Worm (Caenorhabditis elegans) whole organism, L2 larva: Measurements from ENCODE around the gene C16C4.18.

Experiments
- alr-1 ChIP-seq: fragments of 150-350 bp; optimal IDR thresholded peaks from 2 replicates; lab custom pipeline; 2014; ENCODE audit warnings: missing biosample characterization, missing genetic modification characterization
- blmp-1 ChIP-seq: sonication (generic microtip); optimal IDR thresholded peaks from 2 replicates; lab custom pipeline; 2017; ENCODE audit warnings: missing genetic modification characterization, mild to moderate bottlenecking, missing compliant biosample characterization, antibody characterized with exemption, moderate library complexity; ENCODE audit not compliant: insufficient read depth
- nhr-12 ChIP-seq: fragments of 150-350 bp; optimal IDR thresholded peaks from 2 replicates; lab custom pipeline; 2014; ENCODE audit warnings: missing biosample characterization, missing genetic modification characterization
- nhr-129 ChIP-seq: fragments of 150-350 bp; optimal IDR thresholded peaks from 2 replicates; lab custom pipeline; 2014; ENCODE audit warnings: missing biosample characterization, missing genetic modification characterization
- nhr-23 ChIP-seq: fragments of 150-350 bp; optimal IDR thresholded peaks from 2 replicates; lab custom pipeline; 2014; ENCODE audit warnings: missing biosample characterization, missing genetic modification reagents, missing genetic modification characterization
- nhr-25 ChIP-seq: fragments of 150-350 bp; sonication (generic microtip); optimal IDR thresholded peaks from 3 replicates; lab custom pipeline; 2014; ENCODE audit warnings: missing biosample characterization, missing genetic modification characterization
- sem-4 ChIP-seq: fragments of 150-350 bp; optimal IDR thresholded peaks from 2 replicates; lab custom pipeline; 2014; ENCODE audit warnings: missing biosample characterization, missing genetic modification reagents, missing genetic modification characterization
- unc-55 ChIP-seq: fragments of 150-350 bp; sonication (generic microtip); optimal IDR thresholded peaks from 3 replicates; lab custom pipeline; 2014; ENCODE audit warnings: missing biosample characterization, missing genetic modification reagents, missing genetic modification characterization

The C16C4.18 gene

ce11 chrII:1819944-1820570 lies 41.1 kb downstream of the C16C4.18 start, which contains the start of gene fbxc-19 (continued):
- TF ChIP-seq sem-4 (tag; lab: Kevin White, UChicago) = no peak

DNA sequence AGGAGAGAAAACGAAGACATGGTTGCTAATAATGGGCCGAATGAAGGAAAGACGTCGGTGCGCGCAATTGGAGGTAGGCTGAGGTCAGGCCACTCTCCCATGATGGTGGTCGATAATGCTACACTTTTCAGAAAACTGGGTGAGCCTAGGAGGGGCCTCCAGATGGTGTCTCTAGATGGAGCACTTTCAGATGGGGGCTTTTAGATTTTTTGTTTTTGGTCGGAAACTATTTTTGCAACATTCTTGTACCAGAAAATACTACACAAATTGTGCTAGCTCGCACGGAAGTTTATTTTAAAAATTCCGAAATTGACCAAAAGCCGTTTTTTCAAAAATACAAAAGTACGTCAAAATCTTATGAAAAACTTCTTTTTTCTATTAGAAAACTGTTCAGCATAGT lies 42.8 kb downstream of the C16C4.18 start, which contains the start of gene fbxb-10:
Gene fbxb-10 (minus strand): TSS at position 101 of the 400 bp plus-strand sequence.
- TF ChIP-seq unc-55 = no peak
- no peak for TF ChIP-seq nhr-129 (tag; lab: Kevin White, UChicago)
- no peak for TF ChIP-seq alr-1 (tag; lab: Kevin White, UChicago)
- no peak for TF ChIP-seq nhr-12 (tag; lab: Kevin White, UChicago)
- TF ChIP-seq blmp-1 (tag; lab: Kevin White, UChicago) = no peak
- no peak for TF ChIP-seq nhr-23 (tag; lab: Kevin White, UChicago)

DNA sequence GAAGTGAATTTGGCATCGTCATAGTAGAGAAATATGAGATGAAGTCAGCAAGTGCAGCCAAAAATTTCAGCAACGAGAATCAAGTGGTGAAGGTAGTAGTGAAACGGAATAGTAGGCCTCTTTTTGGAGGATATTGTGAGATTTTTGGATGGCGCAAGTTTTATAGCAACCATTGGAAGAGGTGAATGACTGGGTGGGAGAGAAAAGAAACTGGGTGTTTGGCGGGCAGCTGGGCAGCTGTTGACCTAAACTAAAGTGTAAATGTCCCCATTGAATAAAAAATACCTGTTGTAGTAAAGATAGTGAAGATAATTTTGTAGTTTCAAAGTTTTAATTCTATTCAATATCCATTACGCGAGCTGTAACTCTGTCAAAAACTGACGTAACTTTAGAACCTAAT lies 45.1 kb downstream of the C16C4.18 start:
- TF ChIP-seq nhr-25 (tag; lab: Kevin White, UChicago) = no peak
